Worm (Caenorhabditis elegans): ENCODE measurements around the gene F37B12.3.

DNA sequence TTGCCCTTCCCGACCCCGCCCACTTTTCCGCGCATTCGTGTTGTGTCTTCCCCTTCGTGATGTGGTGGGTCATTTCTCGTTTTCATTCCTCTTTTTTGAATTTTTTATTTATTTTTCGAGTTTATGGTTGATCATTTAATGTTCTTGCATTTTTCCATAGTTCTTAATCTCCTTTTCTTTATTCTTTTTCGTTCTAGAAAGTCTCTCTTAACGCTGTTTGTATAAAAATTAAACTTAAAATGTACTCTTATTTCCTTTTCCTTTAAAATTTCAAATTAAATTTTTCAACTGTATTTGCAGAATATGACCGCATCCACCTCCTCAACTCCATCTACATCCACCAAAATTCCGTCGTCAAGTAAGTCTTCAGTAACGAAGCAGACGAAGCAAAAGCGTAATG lies 45.1 kb upstream of the F37B12.3 start, which contains the start of gene hlh-3:
- TF ChIP-seq tra-4 (tag; optimal IDR thresholded peaks at IDR 0.05): no peak
- no peak for TF ChIP-seq aly-1 (tag; optimal IDR thresholded peaks at IDR 0.05)
- TF ChIP-seq ama-1 (optimal IDR thresholded peaks at IDR 0.05): no peak
- no peak for TF ChIP-seq ceh-13 (GFP tag; optimal IDR thresholded peaks at IDR 0.05)
- TF ChIP-seq hmbx-1 (tag; optimal IDR thresholded peaks at IDR 0.05): no peak
- no peak for TF ChIP-seq ets-7 (tag; optimal IDR thresholded peaks at IDR 0.05)

Measured in whole organism, early embryonic.